In genomic region chr2L:8292159-8292887, dm6 we compare ENCODE assay signal across 1 fruit fly cellular context.
TF ChIP-seq lines count a peak whose summit lies in the region.

No protein-coding gene starts in this region.

TF ChIP-seq in whole organism, embryonic, 481 proteins besides CTCF, POLR2A, EP300 and RAD21 (continued from another document and continues in another):
- TF ChIP-seq fru (optimal IDR thresholded peaks at IDR 0.05; lab: Kevin White, UChicago) (no peak), CG6813 (GFP tag; optimal IDR thresholded peaks at IDR 0.05; lab: Kevin White, UChicago) (peak; percentile 94), az2 (GFP tag; optimal IDR thresholded peaks at IDR 0.05; lab: Kevin White, UChicago) (peak; percentile 95), Xbp1 (GFP tag; optimal IDR thresholded peaks at IDR 0.05; lab: Kevin White, UChicago) (peak; percentile 94), twi (tag; optimal IDR thresholded peaks at IDR 0.05; lab: Kevin White, UChicago) (peak; percentile 93), CG31441 (GFP tag; IDR thresholded peaks at IDR 0.05; lab: Robert Waterston, UW) (peak; percentile 93), CG11247 (GFP tag; IDR thresholded peaks at IDR 0.05; lab: Robert Waterston, UW) (peak; percentile 97), CG1602 (GFP tag; optimal IDR thresholded peaks at IDR 0.05; lab: Kevin White, UChicago) (peak; percentile 91), H15 (GFP tag; IDR thresholded peaks at IDR 0.05; lab: Robert Waterston, UW) (peak; percentile 96), bowl (GFP tag; IDR thresholded peaks at IDR 0.05; lab: Robert Waterston, UW) (peak; percentile 93), CG1529 (GFP tag; optimal IDR thresholded peaks at IDR 0.05; lab: Kevin White, UChicago) (peak; percentile 93), slp2 (GFP tag; optimal IDR thresholded peaks at IDR 0.05; lab: Kevin White, UChicago) (peak; percentile 92), CG10565 (GFP tag; optimal IDR thresholded peaks at IDR 0.05; lab: Kevin White, UChicago) (peak; percentile 71), Myb (GFP tag; optimal IDR thresholded peaks at IDR 0.05; lab: Kevin White, UChicago) (peak; percentile 79), mam (GFP tag; optimal IDR thresholded peaks at IDR 0.05; lab: Kevin White, UChicago) (peak; percentile 94), crp (GFP tag; optimal IDR thresholded peaks at IDR 0.05; lab: Kevin White, UChicago) (peak in 1 of 2 experiments; percentile 63), gro (GFP tag; optimal IDR thresholded peaks at IDR 0.05; lab: Kevin White, UChicago) (peak; percentile 92), ham (GFP tag; IDR thresholded peaks at IDR 0.05; lab: Robert Waterston, UW) (peak; percentile 85), CG7839 (tag; optimal IDR thresholded peaks at IDR 0.05; lab: Kevin White, UChicago) (peak; percentile 97), CG32767 (GFP tag; IDR thresholded peaks at IDR 0.05; lab: Robert Waterston, UW) (peak; percentile 94), dm (GFP tag; optimal IDR thresholded peaks at IDR 0.05; lab: Kevin White, UChicago) (peak; percentile 88), D19A (tag; optimal IDR thresholded peaks at IDR 0.05; lab: Kevin White, UChicago) (peak; percentile 95), Scr (GFP tag; IDR thresholded peaks at IDR 0.05; lab: Robert Waterston, UW; ENCODE audit: partially characterized antibody) (no peak), abd-A (tag; optimal IDR thresholded peaks at IDR 0.05; lab: Kevin White, UChicago) (peak; percentile 98), CG11398 (GFP tag; optimal IDR thresholded peaks at IDR 0.05; lab: Kevin White, UChicago) (peak; percentile 91), CG14014 (GFP tag; IDR thresholded peaks at IDR 0.05; lab: Robert Waterston, UW) (peak; percentile 98), Nf-YB (GFP tag; optimal IDR thresholded peaks at IDR 0.05; lab: Kevin White, UChicago) (peak; percentile 84), CG13123 (GFP tag; optimal IDR thresholded peaks at IDR 0.05; lab: Kevin White, UChicago) (peak; percentile 91), CG11560 (tag; IDR thresholded peaks at IDR 0.05; lab: Robert Waterston, UW) (peak; percentile 89), ci (GFP tag; IDR thresholded peaks at IDR 0.05; lab: Robert Waterston, UW) (peak; percentile 99), HLH4C (GFP tag; IDR thresholded peaks at IDR 0.05; lab: Robert Waterston, UW; ENCODE audit: partially characterized antibody) (no peak), ara (GFP tag; IDR thresholded peaks at IDR 0.05; lab: Robert Waterston, UW) (peak; percentile 97), CG1603 (tag; optimal IDR thresholded peaks at IDR 0.05; lab: Kevin White, UChicago) (peak; percentile 93), CG14710 (tag; optimal IDR thresholded peaks at IDR 0.05; lab: Kevin White, UChicago) (peak; percentile 95), nau (GFP tag; optimal IDR thresholded peaks at IDR 0.05; lab: Kevin White, UChicago) (peak; percentile 95), cad (GFP tag; optimal IDR thresholded peaks at IDR 0.05; lab: Kevin White, UChicago) (no peak), unpg (GFP tag; optimal IDR thresholded peaks at IDR 0.05; lab: Kevin White, UChicago) (peak; percentile 98), fu2 (GFP tag; optimal IDR thresholded peaks at IDR 0.05; lab: Kevin White, UChicago) (peak; percentile 85), CG1792 (GFP tag; optimal IDR thresholded peaks at IDR 0.05; lab: Kevin White, UChicago) (peak; percentile 80), tll (GFP tag; optimal IDR thresholded peaks at IDR 0.05; lab: Kevin White, UChicago) (peak in 1 of 2 experiments; percentile 36), Meics (GFP tag; optimal IDR thresholded peaks at IDR 0.05; lab: Kevin White, UChicago) (peak; percentile 96), yki (optimal IDR thresholded peaks at IDR 0.05; lab: Kevin White, UChicago) (no peak), CG16863 (GFP tag; optimal IDR thresholded peaks at IDR 0.05; lab: Kevin White, UChicago) (peak; percentile 94), Doc3 (GFP tag; IDR thresholded peaks at IDR 0.05; lab: Robert Waterston, UW; ENCODE audit: partially characterized antibody) (no peak), CG3726 (GFP tag; IDR thresholded peaks at IDR 0.05; lab: Robert Waterston, UW) (peak; percentile 93; the same call in 1 of the 3 replicates), Usf (GFP tag; optimal IDR thresholded peaks at IDR 0.05; lab: Kevin White, UChicago) (peak; percentile 81), inv (GFP tag; IDR thresholded peaks at IDR 0.05; lab: Robert Waterston, UW; ENCODE audit: partially characterized antibody) (no peak), GATAe (GFP tag; conservative IDR thresholded peaks at IDR 0.05; lab: Robert Waterston, UW) (peak; percentile 87), NK7.1 (GFP tag; optimal IDR thresholded peaks at IDR 0.05; lab: Kevin White, UChicago) (peak; percentile 87), prd (optimal IDR thresholded peaks at IDR 0.05; lab: Kevin White, UChicago) (no peak), prd (GFP tag; IDR thresholded peaks at IDR 0.05; lab: Robert Waterston, UW) (peak; percentile 97), gfzf (GFP tag; optimal IDR thresholded peaks at IDR 0.05; lab: Kevin White, UChicago) (peak; percentile 5), CoRest (tag; optimal IDR thresholded peaks at IDR 0.05; lab: Kevin White, UChicago) (peak; percentile 98), slou (GFP tag; optimal IDR thresholded peaks at IDR 0.05; lab: Kevin White, UChicago) (peak; percentile 88), pzg (GFP tag; optimal IDR thresholded peaks at IDR 0.05; lab: Kevin White, UChicago) (peak; percentile 17), CG8290 (GFP tag; optimal IDR thresholded peaks at IDR 0.05; lab: Kevin White, UChicago) (peak; percentile 88), CG8290 (tag; optimal IDR thresholded peaks at IDR 0.05; lab: Kevin White, UChicago) (peak; percentile 53 to 85), CHES-1-like (GFP tag; optimal IDR thresholded peaks at IDR 0.05; lab: Kevin White, UChicago) (peak; percentile 92), CG2712 (tag; optimal IDR thresholded peaks at IDR 0.05; lab: Kevin White, UChicago) (peak; percentile 98), NFAT (GFP tag; IDR thresholded peaks at IDR 0.05; lab: Robert Waterston, UW) (peak; percentile 94), stwl (tag; optimal IDR thresholded peaks at IDR 0.05; lab: Kevin White, UChicago) (peak; percentile 38), Chrac-16 (GFP tag; optimal IDR thresholded peaks at IDR 0.05; lab: Kevin White, UChicago) (peak; percentile 93), so (GFP tag; IDR thresholded peaks at IDR 0.05; lab: Robert Waterston, UW) (peak; percentile 98), CG31388 (GFP tag; optimal IDR thresholded peaks at IDR 0.05; lab: Kevin White, UChicago) (peak; percentile 76), ewg (GFP tag; optimal IDR thresholded peaks at IDR 0.05; lab: Kevin White, UChicago) (peak; percentile 91), CG18619 (GFP tag; optimal IDR thresholded peaks at IDR 0.05; lab: Kevin White, UChicago) (peak; percentile 94), Dref (GFP tag; IDR thresholded peaks at IDR 0.05; lab: Robert Waterston, UW) (no peak; the same call in 1 of the 2 replicates), Hmr (GFP tag; optimal IDR thresholded peaks at IDR 0.05; lab: Kevin White, UChicago) (peak; percentile 95), Atf6 (GFP tag; IDR thresholded peaks at IDR 0.05; lab: Robert Waterston, UW) (peak; percentile 97), CG4404 (GFP tag; IDR thresholded peaks at IDR 0.05; lab: Robert Waterston, UW) (peak; percentile 91), MESR4 (GFP tag; optimal IDR thresholded peaks at IDR 0.05; lab: Kevin White, UChicago) (peak; percentile 46), Xrp1 (GFP tag; IDR thresholded peaks at IDR 0.05; lab: Robert Waterston, UW) (peak; percentile 98), danr (GFP tag; IDR thresholded peaks at IDR 0.05; lab: Robert Waterston, UW) (peak; percentile 95), Mes4 (GFP tag; optimal IDR thresholded peaks at IDR 0.05; lab: Kevin White, UChicago) (peak; percentile 92), Gug (GFP tag; IDR thresholded peaks at IDR 0.05; lab: Robert Waterston, UW) (peak; percentile 91), CG15011 (GFP tag; optimal IDR thresholded peaks at IDR 0.05; lab: Kevin White, UChicago) (peak; percentile 90), cas (GFP tag; IDR thresholded peaks at IDR 0.05; lab: Robert Waterston, UW) (peak; percentile 92), CG12071 (GFP tag; optimal IDR thresholded peaks at IDR 0.05; lab: Kevin White, UChicago) (peak; percentile 93), scrt (GFP tag; optimal IDR thresholded peaks at IDR 0.05; lab: Kevin White, UChicago) (peak; percentile 94), bigmax (GFP tag; optimal IDR thresholded peaks at IDR 0.05; lab: Kevin White, UChicago) (peak; percentile 59), sens-2 (GFP tag; IDR thresholded peaks at IDR 0.05; lab: Robert Waterston, UW) (peak; percentile 93), gsb-n (tag; optimal IDR thresholded peaks at IDR 0.05; lab: Kevin White, UChicago) (peak; percentile 98), Opbp (GFP tag; IDR thresholded peaks at IDR 0.05; lab: Robert Waterston, UW; ENCODE audit: partially characterized antibody) (no peak), CG12744 (GFP tag; optimal IDR thresholded peaks at IDR 0.05; lab: Kevin White, UChicago) (peak; percentile 96), Neu2 (GFP tag; optimal IDR thresholded peaks at IDR 0.05; lab: Kevin White, UChicago; ENCODE audit: borderline replicate concordance) (peak; percentile 16), CG1832 (GFP tag; optimal IDR thresholded peaks at IDR 0.05; lab: Kevin White, UChicago) (no peak), Dad (GFP tag; optimal IDR thresholded peaks at IDR 0.05; lab: Kevin White, UChicago) (peak; percentile 92), Kr (GFP tag; optimal IDR thresholded peaks at IDR 0.05; lab: Kevin White, UChicago) (no peak), CG6254 (GFP tag; optimal IDR thresholded peaks at IDR 0.05; lab: Kevin White, UChicago) (peak; percentile 91), CG32772 (GFP tag; IDR thresholded peaks at IDR 0.05; lab: Robert Waterston, UW) (peak; percentile 97), CG7556 (GFP tag; optimal IDR thresholded peaks at IDR 0.05; lab: Kevin White, UChicago) (peak; percentile 97), CG11723 (GFP tag; optimal IDR thresholded peaks at IDR 0.05; lab: Kevin White, UChicago) (peak; percentile 92), mld (GFP tag; IDR thresholded peaks at IDR 0.05; lab: Robert Waterston, UW; ENCODE audit: partially characterized antibody) (no peak), CG30431 (GFP tag; optimal IDR thresholded peaks at IDR 0.05; lab: Kevin White, UChicago) (peak; percentile 85), nmo (GFP tag; optimal IDR thresholded peaks at IDR 0.05; lab: Kevin White, UChicago) (peak; percentile 96), Doc2 (GFP tag; IDR thresholded peaks at IDR 0.05; lab: Robert Waterston, UW) (peak; percentile 76), Ssrp (tag; optimal IDR thresholded peaks at IDR 0.05; lab: Kevin White, UChicago) (peak; percentile 93), sob (GFP tag; IDR thresholded peaks at IDR 0.05; lab: Robert Waterston, UW) (peak; percentile 98), insv (GFP tag; optimal IDR thresholded peaks at IDR 0.05; lab: Kevin White, UChicago) (peak; percentile 42 to 77), CG30403 (GFP tag; optimal IDR thresholded peaks at IDR 0.05; lab: Kevin White, UChicago) (peak; percentile 96), CG7963 (GFP tag; IDR thresholded peaks at IDR 0.05; lab: Robert Waterston, UW; ENCODE audit: partially characterized antibody) (no peak), Rx (GFP tag; IDR thresholded peaks at IDR 0.05; lab: Robert Waterston, UW) (peak; percentile 91), Lpt (GFP tag; optimal IDR thresholded peaks at IDR 0.05; lab: Kevin White, UChicago) (no peak), CG7786 (GFP tag; optimal IDR thresholded peaks at IDR 0.05; lab: Kevin White, UChicago) (peak; percentile 90), sqz (GFP tag; optimal IDR thresholded peaks at IDR 0.05; lab: Kevin White, UChicago) (peak; percentile 96), CG8478 (optimal IDR thresholded peaks at IDR 0.05; lab: Kevin White, UChicago) (no peak), CG33557 (GFP tag; optimal IDR thresholded peaks at IDR 0.05; lab: Kevin White, UChicago) (peak; percentile 94), btn (GFP tag; optimal IDR thresholded peaks at IDR 0.05; lab: Kevin White, UChicago) (peak; percentile 84), CG15696 (tag; optimal IDR thresholded peaks at IDR 0.05; lab: Kevin White, UChicago) (peak; percentile 87), CG8944 (GFP tag; optimal IDR thresholded peaks at IDR 0.05; lab: Kevin White, UChicago) (peak; percentile 89), grn (GFP tag; optimal IDR thresholded peaks at IDR 0.05; lab: Kevin White, UChicago) (peak; percentile 90), CG6689 (GFP tag; IDR thresholded peaks at IDR 0.05; lab: Robert Waterston, UW) (peak; percentile 97), CG6175 (GFP tag; IDR thresholded peaks at IDR 0.05; lab: Robert Waterston, UW) (peak; percentile 92), grau (tag; optimal IDR thresholded peaks at IDR 0.05; lab: Kevin White, UChicago) (peak; percentile 95), zf30C (GFP tag; optimal IDR thresholded peaks at IDR 0.05; lab: Kevin White, UChicago) (peak; percentile 35), Awh (GFP tag; IDR thresholded peaks at IDR 0.05; lab: Robert Waterston, UW) (peak; percentile 98), phol (tag; optimal IDR thresholded peaks at IDR 0.05; lab: Kevin White, UChicago) (peak; percentile 94), CG4730 (GFP tag; IDR thresholded peaks at IDR 0.05; lab: Robert Waterston, UW) (peak; percentile 96), salm (tag; optimal IDR thresholded peaks at IDR 0.05; lab: Kevin White, UChicago) (peak; percentile 98), CG7372 (GFP tag; IDR thresholded peaks at IDR 0.05; lab: Robert Waterston, UW) (peak; percentile 95), CG18011 (GFP tag; optimal IDR thresholded peaks at IDR 0.05; lab: Kevin White, UChicago) (peak; percentile 84), CG9609 (GFP tag; optimal IDR thresholded peaks at IDR 0.05; lab: Kevin White, UChicago) (peak; percentile 85), CG10654 (GFP tag; optimal IDR thresholded peaks at IDR 0.05; lab: Kevin White, UChicago) (peak; percentile 90), Dip2 (GFP tag; IDR thresholded peaks at IDR 0.05; lab: Robert Waterston, UW) (peak; percentile 17; the same call in 1 of the 2 replicates), CG17359 (tag; optimal IDR thresholded peaks at IDR 0.05; lab: Kevin White, UChicago) (peak; percentile 98), Dbx (GFP tag; IDR thresholded peaks at IDR 0.05; lab: Robert Waterston, UW) (peak; percentile 96), ro (GFP tag; IDR thresholded peaks at IDR 0.05; lab: Robert Waterston, UW) (peak; percentile 86), fd96Cb (tag; optimal IDR thresholded peaks at IDR 0.05; lab: Kevin White, UChicago) (peak; percentile 95), CG10543 (GFP tag; optimal IDR thresholded peaks at IDR 0.05; lab: Kevin White, UChicago) (peak; percentile 97), Nf-YA (GFP tag; IDR thresholded peaks at IDR 0.05; lab: Robert Waterston, UW) (peak; percentile 95), disco-r (GFP tag; optimal IDR thresholded peaks at IDR 0.05; lab: Kevin White, UChicago) (peak; percentile 89), HLHmδ (GFP tag; optimal IDR thresholded peaks at IDR 0.05; lab: Kevin White, UChicago) (no peak)
